Worm (Caenorhabditis elegans) whole organism, L2 larva: Measurements from ENCODE around the gene set-2.

Experiments
- C34F6.9 ChIP-seq: fragments of 150-350 bp; optimal IDR thresholded peaks from 2 replicates; lab custom pipeline; 2014; ENCODE audit warnings: missing biosample characterization, missing genetic modification characterization
- F13H6.1 ChIP-seq: sonication (generic microtip); optimal IDR thresholded peaks from 2 replicates; lab custom pipeline; 2016; ENCODE audit warnings: missing genetic modification characterization, missing compliant biosample characterization
- Y55F3AM.14 ChIP-seq: fragments of 200-800 bp; sonication (Bioruptor generic); optimal IDR thresholded peaks from 2 replicates; lab custom pipeline; 2018; ENCODE audit warnings: mild to moderate bottlenecking, missing genetic modification characterization, missing compliant biosample characterization
- ZK546.5 ChIP-seq: sonication (generic microtip); optimal IDR thresholded peaks from 2 replicates; lab custom pipeline; 2017; ENCODE audit warnings: missing biosample characterization, missing genetic modification characterization
- ama-1 ChIP-seq: fragments of 150-350 bp; optimal IDR thresholded peaks from 2 replicates; lab custom pipeline; 2018; ENCODE audit warnings: inconsistent platforms
- blmp-1 ChIP-seq: sonication (generic microtip); optimal IDR thresholded peaks from 2 replicates; lab custom pipeline; 2017; ENCODE audit warnings: missing genetic modification characterization, mild to moderate bottlenecking, missing compliant biosample characterization, antibody characterized with exemption, moderate library complexity; ENCODE audit not compliant: insufficient read depth
- ceh-16 ChIP-seq: fragments of 150-350 bp; optimal IDR thresholded peaks from 2 replicates; lab custom pipeline; 2014; ENCODE audit warnings: missing biosample characterization, missing genetic modification characterization
- ceh-82 ChIP-seq: fragments of 150-350 bp; optimal IDR thresholded peaks from 2 replicates; lab custom pipeline; 2014; ENCODE audit warnings: missing biosample characterization, missing genetic modification characterization
- crh-2 ChIP-seq: sonication (generic microtip); optimal IDR thresholded peaks from 2 replicates; lab custom pipeline; 2017; ENCODE audit warnings: missing biosample characterization, missing genetic modification characterization
- dmd-4 ChIP-seq: sonication (generic microtip); optimal IDR thresholded peaks from 2 replicates; lab custom pipeline; 2017; ENCODE audit warnings: missing biosample characterization, missing genetic modification characterization
- egl-27 ChIP-seq: sonication (generic microtip); optimal IDR thresholded peaks from 3 replicates; lab custom pipeline; 2017; ENCODE audit warnings: missing biosample characterization, missing genetic modification reagents, missing genetic modification characterization
- elt-1 ChIP-seq: fragments of 150-350 bp; optimal IDR thresholded peaks from 2 replicates; lab custom pipeline; 2014; ENCODE audit warnings: missing biosample characterization, missing genetic modification characterization
- elt-3 ChIP-seq: sonication (generic microtip); optimal IDR thresholded peaks from 2 replicates; lab custom pipeline; 2017; ENCODE audit warnings: missing biosample characterization, missing genetic modification characterization
- fos-1 ChIP-seq: fragments of 150-350 bp; optimal IDR thresholded peaks from 2 replicates; lab custom pipeline; 2014; ENCODE audit warnings: missing biosample characterization, missing genetic modification characterization
- gmeb-1 ChIP-seq: fragments of 150-350 bp; optimal IDR thresholded peaks from 2 replicates; lab custom pipeline; 2014; ENCODE audit warnings: missing biosample characterization, missing genetic modification characterization
- lin-11 ChIP-seq: fragments of 150-350 bp; sonication (generic microtip); optimal IDR thresholded peaks from 2 replicates; lab custom pipeline; 2014; ENCODE audit warnings: missing biosample characterization, missing genetic modification characterization, inconsistent platforms, mixed read lengths
- lin-13 ChIP-seq: fragments of 150-350 bp; optimal IDR thresholded peaks from 2 replicates; lab custom pipeline; 2014; ENCODE audit warnings: missing biosample characterization, missing genetic modification reagents, missing genetic modification characterization
- lsy-2 ChIP-seq, 2 experiments: fragments of 150-350 bp in 1 of 2; sonication (generic microtip) in 1 of 2; optimal IDR thresholded peaks; 2 replicates each; lab custom pipeline; 2014 to 2017; ENCODE audit warnings: missing biosample characterization in 2 of 2, missing genetic modification characterization in 2 of 2
- mab-5 ChIP-seq: fragments of 150-350 bp; optimal IDR thresholded peaks from 2 replicates; lab custom pipeline; 2014; ENCODE audit warnings: missing biosample characterization, missing genetic modification characterization
- mdl-1 ChIP-seq, 2 experiments: fragments of 150-350 bp in 1 of 2; sonication (generic microtip) in 1 of 2; optimal IDR thresholded peaks; 2 replicates each; lab custom pipeline; 2017; ENCODE audit warnings: missing biosample characterization in 2 of 2, missing genetic modification characterization in 2 of 2
- nhr-10 ChIP-seq: sonication (generic microtip); optimal IDR thresholded peaks from 2 replicates; lab custom pipeline; 2017; ENCODE audit warnings: missing biosample characterization, missing genetic modification characterization
- nhr-12 ChIP-seq: fragments of 150-350 bp; optimal IDR thresholded peaks from 2 replicates; lab custom pipeline; 2014; ENCODE audit warnings: missing biosample characterization, missing genetic modification characterization
- nhr-129 ChIP-seq: fragments of 150-350 bp; optimal IDR thresholded peaks from 2 replicates; lab custom pipeline; 2014; ENCODE audit warnings: missing biosample characterization, missing genetic modification characterization
- nhr-23 ChIP-seq: fragments of 150-350 bp; optimal IDR thresholded peaks from 2 replicates; lab custom pipeline; 2014; ENCODE audit warnings: missing biosample characterization, missing genetic modification reagents, missing genetic modification characterization
- nhr-237 ChIP-seq: fragments of 150-350 bp; optimal IDR thresholded peaks from 2 replicates; lab custom pipeline; 2014; ENCODE audit warnings: missing biosample characterization, missing genetic modification characterization
- nhr-25 ChIP-seq: fragments of 150-350 bp; sonication (generic microtip); optimal IDR thresholded peaks from 3 replicates; lab custom pipeline; 2014; ENCODE audit warnings: missing biosample characterization, missing genetic modification characterization
- peb-1 ChIP-seq: fragments of 150-350 bp; optimal IDR thresholded peaks from 2 replicates; lab custom pipeline; 2014; ENCODE audit warnings: missing biosample characterization, missing genetic modification characterization
- sem-4 ChIP-seq: fragments of 150-350 bp; optimal IDR thresholded peaks from 2 replicates; lab custom pipeline; 2014; ENCODE audit warnings: missing biosample characterization, missing genetic modification reagents, missing genetic modification characterization
- skn-1 ChIP-seq: sonication (generic microtip); optimal IDR thresholded peaks from 2 replicates; lab custom pipeline; 2017; ENCODE audit warnings: missing biosample characterization, missing genetic modification characterization
- sma-3 ChIP-seq: sonication (generic microtip); optimal IDR thresholded peaks from 2 replicates; lab custom pipeline; 2016; ENCODE audit warnings: missing genetic modification reagents, missing genetic modification characterization, missing compliant biosample characterization
- sma-9 ChIP-seq, 2 experiments: fragments of 150-350 bp in 1 of 2; sonication (generic microtip) in 1 of 2; optimal IDR thresholded peaks; 2 replicates each; lab custom pipeline; 2014 to 2016; ENCODE audit warnings: missing genetic modification characterization in 2 of 2, mild to moderate bottlenecking in 1 of 2, missing biosample characterization in 1 of 2, missing compliant biosample characterization in 1 of 2, missing genetic modification reagents in 1 of 2, moderate library complexity in 1 of 2
- snpc-4 ChIP-seq: fragments of 150-350 bp; optimal IDR thresholded peaks from 2 replicates; lab custom pipeline; 2014; ENCODE audit warnings: missing biosample characterization, missing genetic modification characterization
- unc-39 ChIP-seq: fragments of 150-350 bp; optimal IDR thresholded peaks from 2 replicates; lab custom pipeline; 2014; ENCODE audit warnings: missing biosample characterization, missing genetic modification characterization
- unc-55 ChIP-seq: fragments of 150-350 bp; sonication (generic microtip); optimal IDR thresholded peaks from 3 replicates; lab custom pipeline; 2014; ENCODE audit warnings: missing biosample characterization, missing genetic modification reagents, missing genetic modification characterization
- unc-62 ChIP-seq: fragments of 150-350 bp; optimal IDR thresholded peaks from 2 replicates; lab custom pipeline; 2014; ENCODE audit warnings: missing biosample characterization, missing genetic modification reagents, missing genetic modification characterization
- zag-1 ChIP-seq: fragments of 150-350 bp; optimal IDR thresholded peaks from 2 replicates; lab custom pipeline; 2014; ENCODE audit warnings: missing biosample characterization, missing genetic modification characterization
- ztf-1 ChIP-seq: fragments of 200-800 bp; sonication (Bioruptor generic); conservative IDR thresholded peaks from 2 replicates; pipeline ENCODE4 v1.3.6; 2022; ENCODE audit warnings: missing genetic modification characterization, missing compliant biosample characterization
- ztf-11 ChIP-seq: sonication (generic microtip); optimal IDR thresholded peaks from 2 replicates; lab custom pipeline; 2017; ENCODE audit warnings: missing biosample characterization, missing genetic modification characterization
- ztf-4 ChIP-seq: fragments of 150-350 bp; optimal IDR thresholded peaks from 2 replicates; lab custom pipeline; 2014; ENCODE audit warnings: missing biosample characterization, missing genetic modification characterization

set-2 gene

ce11 chrIII:4930154-4930679 is at the start of gene set-2:
Gene set-2 (minus strand): TSS chrIII:4930204.
- TF ChIP-seq sem-4 (peak; percentile 16), ztf-1 (GFP tag; lab: Robert Waterston, UW) (no peak), nhr-10 (tag; lab: Kevin White, UChicago) (no peak), snpc-4 (tag; lab: Kevin White, UChicago) (no peak), Y55F3AM.14 (GFP tag; lab: Kevin White, UChicago) (no peak), sma-3 (GFP tag; lab: Kevin White, UChicago) (peak; percentile 57), nhr-25 (peak; percentile 64), C34F6.9 (tag; lab: Kevin White, UChicago) (peak; percentile 52), lsy-2 (tag; optimal IDR thresholded peaks at IDR 0.05; lab: Kevin White, UChicago) (peak; percentile 6 to 76), nhr-23 (tag; lab: Kevin White, UChicago) (no peak), blmp-1 (tag; lab: Kevin White, UChicago) (no peak), peb-1 (tag; lab: Kevin White, UChicago) (no peak), egl-27 (no peak), fos-1 (tag; lab: Kevin White, UChicago) (peak; percentile 14), ztf-4 (tag; lab: Kevin White, UChicago) (peak; percentile 2), gmeb-1 (tag; lab: Kevin White, UChicago) (peak; percentile 92), elt-1 (no peak), ceh-82 (tag; lab: Kevin White, UChicago) (no peak), lin-11 (tag; lab: Kevin White, UChicago) (peak; percentile 28), F13H6.1 (tag; lab: Kevin White, UChicago) (peak; percentile 65), mab-5 (tag; lab: Kevin White, UChicago) (no peak), zag-1 (tag; lab: Kevin White, UChicago) (no peak), crh-2 (tag; lab: Kevin White, UChicago) (peak; percentile 70), sma-9 (GFP tag; optimal IDR thresholded peaks at IDR 0.05; lab: Kevin White, UChicago) (peak; percentile 38), sma-9 (tag; optimal IDR thresholded peaks at IDR 0.05; lab: Kevin White, UChicago) (no peak), unc-55 (GFP tag; lab: Kevin White, UChicago) (peak; percentile 60), dmd-4 (tag; lab: Kevin White, UChicago) (no peak), unc-39 (tag; lab: Kevin White, UChicago) (no peak), lin-13 (peak; percentile 64), ZK546.5 (tag; lab: Kevin White, UChicago) (no peak), mdl-1 (tag; optimal IDR thresholded peaks at IDR 0.05; lab: Kevin White, UChicago) (no peak)

- TF ChIP-seq gmeb-1 (tag; lab: Kevin White, UChicago) (no peak), nhr-129 (tag; lab: Kevin White, UChicago) (peak; percentile 2), ZK546.5 (tag; lab: Kevin White, UChicago) (no peak), unc-62 (GFP tag; lab: Kevin White, UChicago) (no peak), skn-1 (no peak), ama-1 (lab: Kevin White, UChicago) (no peak), ztf-11 (no peak), nhr-237 (tag; lab: Kevin White, UChicago) (no peak), ceh-16 (tag; lab: Kevin White, UChicago) (no peak), blmp-1 (tag; lab: Kevin White, UChicago) (no peak), unc-39 (tag; lab: Kevin White, UChicago) (no peak), F13H6.1 (tag; lab: Kevin White, UChicago) (no peak), unc-55 (GFP tag; lab: Kevin White, UChicago) (no peak), C34F6.9 (tag; lab: Kevin White, UChicago) (peak; percentile 41), snpc-4 (tag; lab: Kevin White, UChicago) (no peak), ceh-82 (tag; lab: Kevin White, UChicago) (no peak), nhr-12 (tag; lab: Kevin White, UChicago) (no peak), egl-27 (no peak), mdl-1 (tag; optimal IDR thresholded peaks at IDR 0.05; lab: Kevin White, UChicago) (no peak), nhr-25 (no peak), elt-1 (no peak), sma-3 (GFP tag; lab: Kevin White, UChicago) (no peak), crh-2 (tag; lab: Kevin White, UChicago) (no peak), nhr-23 (tag; lab: Kevin White, UChicago) (no peak), lsy-2 (tag; optimal IDR thresholded peaks at IDR 0.05; lab: Kevin White, UChicago) (peak in 1 of 2 experiments; percentile 32), elt-3 (no peak)
Measured at ce11 chrIII:4968146-4968545, 38.1 kb upstream of the set-2 start.
